Worm (Caenorhabditis elegans) whole organism, late embryonic: Measurements from ENCODE around the gene srh-139.

Experiments used
- C38D4.7 ChIP-seq: fragments of 200-800 bp; sonication (Bioruptor generic); optimal IDR thresholded peaks from 2 replicates; lab custom pipeline; 2018; ENCODE audit warnings: mild to moderate bottlenecking, missing genetic modification characterization, moderate library complexity, missing compliant biosample characterization
- F13H6.1 ChIP-seq: sonication (generic microtip); optimal IDR thresholded peaks from 2 replicates; lab custom pipeline; 2016; ENCODE audit warnings: missing genetic modification characterization, missing compliant biosample characterization
- K02D7.2 ChIP-seq: sonication (generic microtip); optimal IDR thresholded peaks from 2 replicates; lab custom pipeline; 2017; ENCODE audit warnings: mild to moderate bottlenecking, missing genetic modification characterization, missing compliant biosample characterization
- K09A11.1 ChIP-seq: sonication (generic microtip); optimal IDR thresholded peaks from 2 replicates; lab custom pipeline; 2017; ENCODE audit warnings: antibody characterized with exemption, mild to moderate bottlenecking, missing genetic modification characterization, missing compliant biosample characterization; ENCODE audit not compliant: insufficient read depth
- Y22D7AL.16 ChIP-seq: sonication (generic microtip); optimal IDR thresholded peaks from 2 replicates; lab custom pipeline; 2016; ENCODE audit warnings: missing genetic modification characterization, missing compliant biosample characterization
- ama-1 ChIP-seq: fragments of 150-350 bp; optimal IDR thresholded peaks from 2 replicates; lab custom pipeline; 2014
- ceh-14 ChIP-seq: sonication (generic microtip); optimal IDR thresholded peaks from 2 replicates; lab custom pipeline; 2016; ENCODE audit warnings: missing genotype, missing genetic modification characterization, missing compliant biosample characterization
- ceh-24 ChIP-seq: sonication (generic microtip); optimal IDR thresholded peaks from 2 replicates; lab custom pipeline; 2016; ENCODE audit warnings: mild to moderate bottlenecking, missing genetic modification characterization, missing compliant biosample characterization
- ceh-30 ChIP-seq: fragments of 150-350 bp; optimal IDR thresholded peaks from 2 replicates; lab custom pipeline; 2014; ENCODE audit warnings: missing biosample characterization, missing genetic modification characterization
- ceh-31 ChIP-seq: sonication (generic microtip); optimal IDR thresholded peaks from 2 replicates; lab custom pipeline; 2016; ENCODE audit warnings: missing genetic modification characterization, missing compliant biosample characterization
- ceh-34 ChIP-seq: sonication (generic microtip); optimal IDR thresholded peaks from 2 replicates; lab custom pipeline; 2016; ENCODE audit warnings: mild to moderate bottlenecking, missing genetic modification characterization, missing compliant biosample characterization
- ceh-48 ChIP-seq: sonication (generic microtip); optimal IDR thresholded peaks from 2 replicates; lab custom pipeline; 2016; ENCODE audit warnings: missing genetic modification characterization, inconsistent platforms, missing compliant biosample characterization
- ceh-6 ChIP-seq: fragments of 200-800 bp; sonication (Bioruptor generic); optimal IDR thresholded peaks from 2 replicates; lab custom pipeline; 2018; ENCODE audit warnings: mild to moderate bottlenecking, missing genetic modification characterization, missing compliant biosample characterization
- dve-1 ChIP-seq: sonication (generic microtip); optimal IDR thresholded peaks from 2 replicates; lab custom pipeline; 2017; ENCODE audit warnings: antibody characterized with exemption, mild to moderate bottlenecking, missing genetic modification characterization, missing compliant biosample characterization
- ets-4 ChIP-seq: sonication (generic microtip); optimal IDR thresholded peaks from 2 replicates; lab custom pipeline; 2016; ENCODE audit warnings: missing genetic modification characterization, missing compliant biosample characterization
- eyg-1 ChIP-seq: sonication (generic microtip); optimal IDR thresholded peaks from 2 replicates; lab custom pipeline; 2016; ENCODE audit warnings: missing genotype, missing genetic modification characterization, missing compliant biosample characterization
- fkh-10 ChIP-seq: fragments of 150-350 bp; optimal IDR thresholded peaks from 2 replicates; lab custom pipeline; 2014; ENCODE audit warnings: missing biosample characterization, missing genetic modification reagents, missing genetic modification characterization
- gmeb-2 ChIP-seq: sonication (generic microtip); optimal IDR thresholded peaks from 2 replicates; lab custom pipeline; 2016; ENCODE audit warnings: missing genetic modification characterization, inconsistent platforms, missing compliant biosample characterization
- hlh-13 ChIP-seq: fragments of 200-800 bp; sonication (Bioruptor generic); optimal IDR thresholded peaks from 2 replicates; lab custom pipeline; 2018; ENCODE audit warnings: mild to moderate bottlenecking, missing genetic modification characterization, missing compliant biosample characterization
- hlh-15 ChIP-seq: sonication (generic microtip); optimal IDR thresholded peaks from 2 replicates; lab custom pipeline; 2016; ENCODE audit warnings: missing genetic modification characterization, missing compliant biosample characterization
- hlh-30 ChIP-seq: sonication (generic microtip); optimal IDR thresholded peaks from 2 replicates; lab custom pipeline; 2017; ENCODE audit warnings: antibody characterized with exemption, missing genetic modification characterization, missing compliant biosample characterization; ENCODE audit not compliant: insufficient read depth
- hlh-8 ChIP-seq: sonication (generic microtip); optimal IDR thresholded peaks from 2 replicates; lab custom pipeline; 2016; ENCODE audit warnings: missing genotype, missing genetic modification characterization, missing compliant biosample characterization
- lim-6 ChIP-seq: sonication (generic microtip); optimal IDR thresholded peaks from 2 replicates; lab custom pipeline; 2016; ENCODE audit warnings: missing genetic modification characterization, missing compliant biosample characterization
- lin-11 ChIP-seq: fragments of 200-800 bp; sonication (Bioruptor generic); optimal IDR thresholded peaks from 2 replicates; lab custom pipeline; 2018; ENCODE audit warnings: mild to moderate bottlenecking, missing genetic modification characterization, missing compliant biosample characterization
- madf-2 ChIP-seq: sonication (generic microtip); optimal IDR thresholded peaks from 2 replicates; lab custom pipeline; 2017; ENCODE audit warnings: missing genetic modification characterization, missing compliant biosample characterization
- nfya-1 ChIP-seq: sonication (generic microtip); optimal IDR thresholded peaks from 2 replicates; lab custom pipeline; 2017; ENCODE audit warnings: missing genetic modification characterization, mild to moderate bottlenecking, missing compliant biosample characterization, antibody characterized with exemption, moderate library complexity
- nhr-11 ChIP-seq: fragments of 150-350 bp; optimal IDR thresholded peaks from 2 replicates; lab custom pipeline; 2014; ENCODE audit warnings: missing biosample characterization, missing genetic modification characterization
- nhr-232 ChIP-seq: sonication (generic microtip); optimal IDR thresholded peaks from 2 replicates; lab custom pipeline; 2016; ENCODE audit warnings: missing genetic modification characterization, missing compliant biosample characterization
- npax-4 ChIP-seq: sonication (generic microtip); optimal IDR thresholded peaks from 2 replicates; lab custom pipeline; 2016; ENCODE audit warnings: missing genetic modification characterization, missing compliant biosample characterization
- pag-3 ChIP-seq: sonication (generic microtip); optimal IDR thresholded peaks from 2 replicates; lab custom pipeline; 2016; ENCODE audit warnings: missing compliant biosample characterization, missing genetic modification characterization, borderline replicate concordance
- ref-2 ChIP-seq: sonication (generic microtip); optimal IDR thresholded peaks from 2 replicates; lab custom pipeline; 2016; ENCODE audit warnings: missing genetic modification characterization, missing compliant biosample characterization
- sdc-2 ChIP-seq: sonication (generic microtip); optimal IDR thresholded peaks from 2 replicates; lab custom pipeline; 2016; ENCODE audit warnings: missing genotype, missing genetic modification characterization, missing compliant biosample characterization
- sox-4 ChIP-seq: sonication (generic microtip); optimal IDR thresholded peaks from 2 replicates; lab custom pipeline; 2017; ENCODE audit warnings: mild to moderate bottlenecking, missing genetic modification characterization, inconsistent platforms, missing compliant biosample characterization
- syd-9 ChIP-seq: sonication (generic microtip); optimal IDR thresholded peaks from 2 replicates; lab custom pipeline; 2016; ENCODE audit warnings: mild to moderate bottlenecking, missing genetic modification characterization, moderate library complexity, missing compliant biosample characterization
- tbx-2 ChIP-seq: sonication (generic microtip); optimal IDR thresholded peaks from 2 replicates; lab custom pipeline; 2016; ENCODE audit warnings: missing genetic modification characterization, missing compliant biosample characterization
- unc-42 ChIP-seq: sonication (generic microtip); optimal IDR thresholded peaks from 2 replicates; lab custom pipeline; 2016; ENCODE audit warnings: missing genotype, missing genetic modification characterization, missing compliant biosample characterization
- unc-55 ChIP-seq: sonication (generic microtip); optimal IDR thresholded peaks from 2 replicates; lab custom pipeline; 2017; ENCODE audit warnings: missing biosample characterization, missing genetic modification reagents, missing genetic modification characterization
- unc-86 ChIP-seq: sonication (generic microtip); optimal IDR thresholded peaks from 2 replicates; lab custom pipeline; 2016; ENCODE audit warnings: missing genetic modification characterization, missing compliant biosample characterization
- zip-5 ChIP-seq: sonication (generic microtip); optimal IDR thresholded peaks from 2 replicates; lab custom pipeline; 2016; ENCODE audit warnings: missing genetic modification characterization, missing compliant biosample characterization
- ztf-16 ChIP-seq: sonication (generic microtip); optimal IDR thresholded peaks from 2 replicates; lab custom pipeline; 2017; ENCODE audit warnings: missing genetic modification characterization, missing compliant biosample characterization

srh-139 gene

ce11 chrV:16483681-16484080 lies at the start of gene srh-139:
Gene srh-139, plus strand, starts transcription at chrV:16483981.
- TF ChIP-seq hlh-8 (no peak), ceh-14 (tag; lab: Kevin White, UChicago) (no peak), syd-9 (tag; lab: Kevin White, UChicago) (no peak), lin-11 (tag; lab: Kevin White, UChicago) (no peak), nhr-11 (no peak), ets-4 (no peak), madf-2 (tag; lab: Kevin White, UChicago) (no peak), unc-86 (tag; lab: Kevin White, UChicago) (no peak), fkh-10 (GFP tag; lab: Kevin White, UChicago) (no peak), gmeb-2 (tag; lab: Kevin White, UChicago) (no peak)

- TF ChIP-seq unc-86 (tag; lab: Kevin White, UChicago) (no peak), nfya-1 (tag; lab: Kevin White, UChicago) (no peak), hlh-8 (no peak), nhr-232 (tag; lab: Kevin White, UChicago) (no peak), ceh-6 (GFP tag; lab: Kevin White, UChicago) (no peak)
These were observed 48.3 kb upstream of the srh-139 start, which contains the start of the genes F26D2.13 and F26D2.14 for ce11 chrV:16435510-16435909. Gene F26D2.13, minus strand, starts transcription at chrV:16435610. Gene F26D2.14, plus strand, starts transcription at chrV:16435855.

- TF ChIP-seq hlh-30 (tag; lab: Kevin White, UChicago) (no peak), lin-11 (tag; lab: Kevin White, UChicago) (no peak), hlh-13 (no peak), ceh-34 (no peak)
These were observed 46.2 kb upstream of the srh-139 start, which contains the start of gene F26D2.15 for ce11 chrV:16437546-16437945. Gene F26D2.15, plus strand, starts transcription at chrV:16437846.

- TF ChIP-seq K02D7.2 (tag; lab: Kevin White, UChicago) (no peak), ceh-14 (tag; lab: Kevin White, UChicago) (no peak), npax-4 (tag; lab: Kevin White, UChicago) (no peak), hlh-15 (tag; lab: Kevin White, UChicago) (no peak), K09A11.1 (no peak), pag-3 (tag; lab: Kevin White, UChicago) (no peak), ref-2 (tag; lab: Kevin White, UChicago) (no peak), sdc-2 (tag; lab: Kevin White, UChicago) (no peak), ceh-6 (GFP tag; lab: Kevin White, UChicago) (no peak), C38D4.7 (no peak), ceh-48 (no peak), ama-1 (no peak), dve-1 (tag; lab: Kevin White, UChicago) (no peak), ceh-31 (tag; lab: Kevin White, UChicago) (no peak), sox-4 (tag; lab: Kevin White, UChicago) (no peak), lim-6 (tag; lab: Kevin White, UChicago) (no peak), eyg-1 (tag; lab: Kevin White, UChicago) (no peak)
These were observed 40.2 kb upstream of the srh-139 start, which contains the start of gene srh-141 for ce11 chrV:16443626-16444025. Gene srh-141, plus strand, starts transcription at chrV:16443926.

DNA sequence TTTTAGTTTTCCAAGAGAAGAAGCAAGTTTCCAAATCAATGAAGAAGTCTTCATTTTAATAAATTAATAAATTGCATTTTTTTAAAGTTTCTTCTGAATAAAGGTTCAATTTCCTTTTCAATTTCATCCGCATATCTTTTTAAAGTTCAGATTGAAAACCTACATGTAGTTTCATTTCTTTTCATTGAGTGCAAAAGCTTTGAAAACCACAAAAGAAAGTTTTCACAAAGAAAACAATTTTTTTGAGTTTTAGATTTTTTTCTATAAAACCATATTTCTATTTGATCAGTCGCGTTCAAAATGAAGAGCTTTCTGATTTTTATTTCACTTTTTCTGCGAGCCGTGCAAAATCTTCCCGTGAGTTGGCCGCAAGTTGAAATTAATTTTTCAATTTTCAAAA lies 38.1 kb upstream of the srh-139 start, which contains the start of gene T08G3.6:
Gene T08G3.6, plus strand, starts transcription at position 301 of the 400 bp plus-strand sequence.
- TF ChIP-seq ceh-24 (tag; lab: Kevin White, UChicago) (no peak), F13H6.1 (tag; lab: Kevin White, UChicago) (no peak), zip-5 (tag; lab: Kevin White, UChicago) (no peak), unc-42 (no peak), syd-9 (tag; lab: Kevin White, UChicago) (no peak), C38D4.7 (no peak), ztf-16 (no peak), Y22D7AL.16 (tag; lab: Kevin White, UChicago) (no peak), unc-55 (GFP tag; lab: Kevin White, UChicago) (no peak), ceh-6 (GFP tag; lab: Kevin White, UChicago) (no peak), tbx-2 (no peak), madf-2 (tag; lab: Kevin White, UChicago) (no peak), ama-1 (no peak), ceh-30 (tag; lab: Kevin White, UChicago) (no peak), hlh-8 (no peak), ceh-48 (no peak), ets-4 (no peak), K02D7.2 (tag; lab: Kevin White, UChicago) (no peak)
- TF ChIP-seq, all 69 proteins: peak for 0
